Worm (Caenorhabditis elegans): Measurements from ENCODE around the gene cyn-9.

DNA sequence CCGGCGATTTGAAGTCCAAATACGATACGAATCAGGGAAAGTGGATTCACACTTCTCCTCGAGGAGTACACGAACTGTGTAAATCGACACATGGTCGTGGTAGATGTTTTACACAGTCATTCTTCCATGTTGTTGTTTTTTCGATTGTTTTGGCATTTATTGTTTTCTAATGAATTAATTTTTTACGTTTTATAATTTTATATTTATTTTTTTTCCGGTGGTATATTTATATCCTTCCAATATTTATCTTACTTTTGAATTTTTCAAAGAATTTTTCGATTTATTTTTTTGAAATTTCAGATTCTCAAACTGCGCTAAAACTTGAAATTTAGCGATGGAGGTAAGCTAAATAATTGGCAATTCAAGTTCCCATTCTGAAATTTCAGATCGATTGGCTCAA, 13.7 kb upstream of the cyn-9 start, which contains the start of gene nrde-1:
- TF ChIP-seq mec-3 (tag; optimal IDR thresholded peaks at IDR 0.05; ENCODE audit: borderline replicate concordance) (no peak), hlh-30 (tag; optimal IDR thresholded peaks at IDR 0.05; ENCODE audit: insufficient read depth) (no peak), nhr-11 (tag; optimal IDR thresholded peaks at IDR 0.05) (no peak), pqm-1 (tag; optimal IDR thresholded peaks at IDR 0.05) (no peak), ama-1 (optimal IDR thresholded peaks at IDR 0.05) (no peak)

All from whole organism, late embryonic.